Worm (Caenorhabditis elegans) whole organism, L1 larva: ENCODE results near the gene Y53C12A.10.

Experiments
- tlp-1 ChIP-seq: fragments of 150-350 bp; optimal IDR thresholded peaks from 2 replicates; lab custom pipeline; 2014; ENCODE audit warnings: missing biosample characterization, missing genetic modification characterization
- unc-62 ChIP-seq: fragments of 150-350 bp; optimal IDR thresholded peaks from 2 replicates; lab custom pipeline; 2014; ENCODE audit warnings: missing biosample characterization, missing genetic modification reagents, missing genetic modification characterization

ce11 chrII:9665577-9665976 is 39.1 kb downstream of the Y53C12A.10 start, which contains the start of gene ZK1320.5:
- TF ChIP-seq unc-62 (GFP tag; lab: Kevin White, UChicago) (no peak), tlp-1 (no peak)
